Worm (Caenorhabditis elegans): ENCODE data around the gene sra-31.
A peak's percentile ranks its signal among the peaks of the same experiment; 100 is the strongest.

- TF ChIP-seq fkh-10 (GFP tag; optimal IDR thresholded peaks at IDR 0.05) = no peak
- no peak for TF ChIP-seq ceh-82 (tag; optimal IDR thresholded peaks at IDR 0.05)
- TF ChIP-seq ceh-9 (tag; optimal IDR thresholded peaks at IDR 0.05) = no peak
- TF ChIP-seq ztf-4 (tag; optimal IDR thresholded peaks at IDR 0.05) = no peak
- no peak for TF ChIP-seq unc-39 (tag; optimal IDR thresholded peaks at IDR 0.05)
- no peak for TF ChIP-seq snpc-4 (tag; optimal IDR thresholded peaks at IDR 0.05)
- no peak for TF ChIP-seq ZK546.5 (tag; optimal IDR thresholded peaks at IDR 0.05)
- no peak for TF ChIP-seq nhr-12 (tag; optimal IDR thresholded peaks at IDR 0.05)
- TF ChIP-seq zag-1 (tag; optimal IDR thresholded peaks at IDR 0.05) = no peak
- TF ChIP-seq lin-15B (tag; optimal IDR thresholded peaks at IDR 0.05) = no peak
- TF ChIP-seq elt-3 (tag; optimal IDR thresholded peaks at IDR 0.05) = peak in 1 of 3 experiments; percentile 27
Measured at ce11 chrII:6619007-6619406, 40.7 kb upstream of the sra-31 start.
